Worm (Caenorhabditis elegans) whole organism, young adult: Measurements from ENCODE around the gene C11H1.7.

Experiments used
- C06A6.2 ChIP-seq: fragments of 200-800 bp; sonication (Bioruptor generic); conservative IDR thresholded peaks from 2 replicates; pipeline ENCODE4 v1.3.6; 2022; ENCODE audit warnings: missing genetic modification characterization, missing compliant biosample characterization
- F39B2.1 ChIP-seq: fragments of 200-800 bp; sonication (Bioruptor generic); IDR thresholded peaks from 2 replicates; pipeline ENCODE4 v1.3.6; 2022; ENCODE audit warnings: missing genetic modification reagents, missing genetic modification characterization, missing compliant biosample characterization
- F52B5.7 ChIP-seq: sonication (generic microtip); optimal IDR thresholded peaks from 2 replicates; lab custom pipeline; 2016; ENCODE audit warnings: mild to moderate bottlenecking, missing genetic modification characterization, missing compliant biosample characterization
- F57C9.4 ChIP-seq: sonication (generic microtip); optimal IDR thresholded peaks from 2 replicates; lab custom pipeline; 2017; ENCODE audit warnings: mild to moderate bottlenecking, missing genetic modification characterization, missing compliant biosample characterization
- T26A5.8 ChIP-seq: sonication (generic microtip); optimal IDR thresholded peaks from 2 replicates; lab custom pipeline; 2016; ENCODE audit warnings: missing genetic modification characterization, missing compliant biosample characterization
- ZK185.1 ChIP-seq: sonication (generic microtip); optimal IDR thresholded peaks from 2 replicates; lab custom pipeline; 2016; ENCODE audit warnings: mild to moderate bottlenecking, missing genetic modification characterization, missing compliant biosample characterization; ENCODE audit not compliant: poor library complexity, severe bottlenecking
- akir-1 ChIP-seq: fragments of 200-800 bp; sonication (Bioruptor generic); optimal IDR thresholded peaks from 2 replicates; lab custom pipeline; 2018; ENCODE audit warnings: mild to moderate bottlenecking, missing genetic modification characterization, moderate library complexity, missing compliant biosample characterization
- aptf-3 ChIP-seq: fragments of 200-800 bp; sonication (Bioruptor generic); IDR thresholded peaks from 2 replicates; pipeline ENCODE4 v1.3.6; 2022; ENCODE audit warnings: missing genetic modification characterization, missing compliant biosample characterization
- ceh-79 ChIP-seq: sonication (generic microtip); optimal IDR thresholded peaks from 2 replicates; lab custom pipeline; 2017; ENCODE audit warnings: mild to moderate bottlenecking, missing genetic modification characterization, missing compliant biosample characterization
- egl-44 ChIP-seq: fragments of 200-800 bp; sonication (Bioruptor generic); IDR thresholded peaks from 2 replicates; pipeline ENCODE4 v1.3.6; 2022; ENCODE audit warnings: missing genetic modification reagents, missing genetic modification characterization, missing compliant biosample characterization
- him-1 ChIP-seq: sonication (generic microtip); optimal IDR thresholded peaks from 2 replicates; lab custom pipeline; 2016; ENCODE audit warnings: missing genotype, missing genetic modification reagents, missing genetic modification characterization, missing compliant biosample characterization
- nhr-27 ChIP-seq: fragments of 200-800 bp; sonication (Bioruptor generic); optimal IDR thresholded peaks from 2 replicates; lab custom pipeline; 2018; ENCODE audit warnings: mild to moderate bottlenecking, missing genetic modification characterization, moderate library complexity, missing compliant biosample characterization
- rcor-1 ChIP-seq: fragments of 200-800 bp; sonication (Bioruptor generic); IDR thresholded peaks from 2 replicates; pipeline ENCODE4 v1.3.6; 2022; ENCODE audit warnings: missing genetic modification reagents, missing genetic modification characterization, missing compliant biosample characterization
- sdz-38 ChIP-seq: sonication (generic microtip); optimal IDR thresholded peaks from 2 replicates; lab custom pipeline; 2016; ENCODE audit warnings: missing genotype, missing genetic modification characterization, missing compliant biosample characterization
- tbx-9 ChIP-seq: sonication (generic microtip); optimal IDR thresholded peaks from 2 replicates; lab custom pipeline; 2016; ENCODE audit warnings: borderline replicate concordance, missing genetic modification characterization, inconsistent platforms, missing compliant biosample characterization
- unc-62 ChIP-seq: fragments of 150-350 bp; optimal IDR thresholded peaks from 2 replicates; lab custom pipeline; 2014; ENCODE audit warnings: missing biosample characterization, missing genetic modification reagents, missing genetic modification characterization
- xnd-1 ChIP-seq: sonication (generic microtip); optimal IDR thresholded peaks from 2 replicates; lab custom pipeline; 2016; ENCODE audit warnings: missing genotype, missing genetic modification reagents, missing genetic modification characterization, missing compliant biosample characterization
- zfh-2 ChIP-seq: fragments of 200-800 bp; sonication (Bioruptor generic); conservative IDR thresholded peaks from 2 replicates; pipeline ENCODE4 v1.3.6; 2022; ENCODE audit warnings: missing genetic modification reagents, missing genetic modification characterization, missing compliant biosample characterization

C11H1.7 gene

ce11 chrX:14370314-14370713 lies 43.1 kb downstream of the C11H1.7 start, which contains the start of gene irk-3:
Gene irk-3, minus strand, starts transcription at chrX:14370414.
- TF ChIP-seq nhr-27 (tag; lab: Kevin White, UChicago) (no peak), tbx-9 (tag; lab: Kevin White, UChicago) (no peak), zfh-2 (GFP tag; lab: Robert Waterston, UW) (no peak), xnd-1 (no peak), F57C9.4 (tag; lab: Kevin White, UChicago) (no peak), him-1 (tag; lab: Kevin White, UChicago) (no peak), F39B2.1 (GFP tag; lab: Robert Waterston, UW) (no peak), sdz-38 (tag; lab: Kevin White, UChicago) (no peak), ceh-79 (no peak), C06A6.2 (no peak), ZK185.1 (no peak), T26A5.8 (tag; lab: Kevin White, UChicago) (no peak), akir-1 (GFP tag; lab: Kevin White, UChicago) (no peak), egl-44 (GFP tag; lab: Robert Waterston, UW) (no peak)

- no peak for TF ChIP-seq unc-62 (GFP tag; lab: Kevin White, UChicago)
- no peak for TF ChIP-seq aptf-3 (GFP tag; lab: Robert Waterston, UW)
- no peak for TF ChIP-seq rcor-1 (GFP tag; lab: Robert Waterston, UW)
- TF ChIP-seq F52B5.7 (tag; lab: Kevin White, UChicago), result no peak
- TF ChIP-seq T26A5.8 (tag; lab: Kevin White, UChicago), result no peak
- TF ChIP-seq, all 124 proteins: peak for 0
These were observed 50.0 kb downstream of the C11H1.7 start, which contains the start of gene Y60A9A.1 for ce11 chrX:14377169-14377568. Gene Y60A9A.1, minus strand, starts transcription at chrX:14377269.
